Worm (Caenorhabditis elegans) whole organism, L2 larva: ENCODE results near the gene F59C12.4.

Experiments used
- F13H6.1 ChIP-seq: sonication (generic microtip); optimal IDR thresholded peaks from 2 replicates; lab custom pipeline; 2016; ENCODE audit warnings: missing genetic modification characterization, missing compliant biosample characterization
- R02D3.7 ChIP-seq: fragments of 150-350 bp; optimal IDR thresholded peaks from 2 replicates; lab custom pipeline; 2014; ENCODE audit warnings: missing biosample characterization, missing genetic modification characterization
- Y55F3AM.14 ChIP-seq: fragments of 200-800 bp; sonication (Bioruptor generic); optimal IDR thresholded peaks from 2 replicates; lab custom pipeline; 2018; ENCODE audit warnings: mild to moderate bottlenecking, missing genetic modification characterization, missing compliant biosample characterization
- ceh-16 ChIP-seq: fragments of 150-350 bp; optimal IDR thresholded peaks from 2 replicates; lab custom pipeline; 2014; ENCODE audit warnings: missing biosample characterization, missing genetic modification characterization
- elt-3 ChIP-seq: sonication (generic microtip); optimal IDR thresholded peaks from 2 replicates; lab custom pipeline; 2017; ENCODE audit warnings: missing biosample characterization, missing genetic modification characterization
- fos-1 ChIP-seq: fragments of 150-350 bp; optimal IDR thresholded peaks from 2 replicates; lab custom pipeline; 2014; ENCODE audit warnings: missing biosample characterization, missing genetic modification characterization
- nhr-11 ChIP-seq: fragments of 150-350 bp; optimal IDR thresholded peaks from 2 replicates; lab custom pipeline; 2014; ENCODE audit warnings: missing biosample characterization, missing genetic modification characterization
- nhr-12 ChIP-seq: fragments of 150-350 bp; optimal IDR thresholded peaks from 2 replicates; lab custom pipeline; 2014; ENCODE audit warnings: missing biosample characterization, missing genetic modification characterization
- skn-1 ChIP-seq: sonication (generic microtip); optimal IDR thresholded peaks from 2 replicates; lab custom pipeline; 2017; ENCODE audit warnings: missing biosample characterization, missing genetic modification characterization
- sma-3 ChIP-seq: sonication (generic microtip); optimal IDR thresholded peaks from 2 replicates; lab custom pipeline; 2016; ENCODE audit warnings: missing genetic modification reagents, missing genetic modification characterization, missing compliant biosample characterization
- unc-39 ChIP-seq: fragments of 150-350 bp; optimal IDR thresholded peaks from 2 replicates; lab custom pipeline; 2014; ENCODE audit warnings: missing biosample characterization, missing genetic modification characterization
- unc-62 ChIP-seq: fragments of 150-350 bp; optimal IDR thresholded peaks from 2 replicates; lab custom pipeline; 2014; ENCODE audit warnings: missing biosample characterization, missing genetic modification reagents, missing genetic modification characterization

ce11 chrX:16565781-16566180, 36.6 kb downstream of the F59C12.4 start:
- no peak for TF ChIP-seq R02D3.7
- TF ChIP-seq skn-1 (tag; lab: Kevin White, UChicago), result no peak
- no peak for TF ChIP-seq fos-1 (tag; lab: Kevin White, UChicago)
- TF ChIP-seq ceh-16 (tag; lab: Kevin White, UChicago), result no peak
- no peak for TF ChIP-seq F13H6.1 (tag; lab: Kevin White, UChicago)
- TF ChIP-seq elt-3, result no peak
- TF ChIP-seq nhr-12 (tag; lab: Kevin White, UChicago), result no peak
- no peak for TF ChIP-seq sma-3 (GFP tag; lab: Kevin White, UChicago)
- no peak for TF ChIP-seq unc-62 (GFP tag; lab: Kevin White, UChicago)
- no peak for TF ChIP-seq Y55F3AM.14 (GFP tag; lab: Kevin White, UChicago)
- TF ChIP-seq nhr-11 (tag; lab: Kevin White, UChicago), result no peak
- no peak for TF ChIP-seq unc-39
